Worm (Caenorhabditis elegans) whole organism, L4 larva: ENCODE results near the gene cht-4.

Experiments
- D1046.2 ChIP-seq: fragments of 200-800 bp; sonication (Bioruptor generic); IDR thresholded peaks from 2 replicates; pipeline ENCODE4 v1.3.6; 2022; ENCODE audit warnings: missing genetic modification characterization, missing compliant biosample characterization
- F10B5.3 ChIP-seq: sonication (generic microtip); optimal IDR thresholded peaks from 2 replicates; lab custom pipeline; 2016; ENCODE audit warnings: mild to moderate bottlenecking, missing genetic modification characterization, missing compliant biosample characterization
- F37D6.2 ChIP-seq: sonication (generic microtip); optimal IDR thresholded peaks from 2 replicates; lab custom pipeline; 2016; ENCODE audit warnings: mild to moderate bottlenecking, missing genetic modification characterization, missing compliant biosample characterization
- F49E8.2 ChIP-seq: sonication (generic microtip); optimal IDR thresholded peaks from 2 replicates; lab custom pipeline; 2016; ENCODE audit warnings: missing compliant biosample characterization, mild to moderate bottlenecking, missing genetic modification characterization, borderline replicate concordance
- T26A8.4 ChIP-seq: fragments of 200-800 bp; sonication (Bioruptor generic); IDR thresholded peaks from 2 replicates; pipeline ENCODE4 v1.3.6; 2022; ENCODE audit warnings: missing genetic modification characterization, missing compliant biosample characterization
- Y5F2A.4 ChIP-seq: fragments of 200-800 bp; sonication (Bioruptor generic); optimal IDR thresholded peaks from 2 replicates; lab custom pipeline; 2018; ENCODE audit warnings: mild to moderate bottlenecking, missing genetic modification characterization, missing compliant biosample characterization
- ZK337.2 ChIP-seq: fragments of 200-800 bp; sonication (Bioruptor generic); IDR thresholded peaks from 2 replicates; pipeline ENCODE4 v1.3.6; 2022; ENCODE audit warnings: missing genetic modification reagents, missing genetic modification characterization, missing compliant biosample characterization
- aha-1 ChIP-seq: fragments of 150-350 bp; peaks from one replicate; lab custom pipeline; 2014; ENCODE audit warnings: missing biosample characterization, missing genetic modification characterization
- ama-1 ChIP-seq: fragments of 150-350 bp; optimal IDR thresholded peaks from 2 replicates; lab custom pipeline; 2014; ENCODE audit warnings: inconsistent platforms, mixed read lengths
- attf-4 ChIP-seq: sonication (generic microtip); optimal IDR thresholded peaks from 3 replicates; lab custom pipeline; 2017; ENCODE audit warnings: missing biosample characterization, missing genetic modification characterization
- ceh-28 ChIP-seq: fragments of 150-350 bp; optimal IDR thresholded peaks from 2 replicates; lab custom pipeline; 2014; ENCODE audit warnings: missing biosample characterization, missing genetic modification reagents, missing genetic modification characterization
- ceh-62 ChIP-seq: sonication (generic microtip); optimal IDR thresholded peaks from 2 replicates; lab custom pipeline; 2017; ENCODE audit warnings: missing biosample characterization, missing genetic modification characterization
- cey-2 ChIP-seq: sonication (generic microtip); optimal IDR thresholded peaks from 3 replicates; lab custom pipeline; 2017; ENCODE audit warnings: missing genetic modification characterization, mild to moderate bottlenecking, missing compliant biosample characterization, antibody characterized with exemption, borderline replicate concordance; ENCODE audit not compliant: insufficient read depth
- daf-16 ChIP-seq, 3 experiments: sonication (generic microtip); optimal IDR thresholded peaks; 2 replicates each; lab custom pipeline; 2016 to 2017; ENCODE audit warnings: missing genetic modification characterization in 3 of 3, missing genetic modification reagents in 3 of 3, mild to moderate bottlenecking in 2 of 3, missing compliant biosample characterization in 2 of 3, missing biosample characterization in 1 of 3, moderate library complexity in 1 of 3
- daf-8 ChIP-seq: fragments of 200-800 bp; sonication (Bioruptor generic); IDR thresholded peaks from 2 replicates; pipeline ENCODE4 v1.3.6; 2022; ENCODE audit warnings: missing genetic modification characterization, missing compliant biosample characterization
- dmd-6 ChIP-seq: fragments of 200-800 bp; sonication (Bioruptor generic); IDR thresholded peaks from 2 replicates; pipeline ENCODE4 v1.3.6; 2022; ENCODE audit warnings: missing genetic modification reagents, missing genetic modification characterization, missing compliant biosample characterization
- dmd-8 ChIP-seq: fragments of 200-800 bp; sonication (Bioruptor generic); IDR thresholded peaks from 2 replicates; pipeline ENCODE4 v1.3.6; 2022; ENCODE audit warnings: missing genetic modification characterization, missing compliant biosample characterization
- dmd-9 ChIP-seq: fragments of 200-800 bp; sonication (Bioruptor generic); IDR thresholded peaks from 2 replicates; pipeline ENCODE4 v1.3.6; 2022; ENCODE audit warnings: missing genetic modification reagents, missing genetic modification characterization, missing compliant biosample characterization
- duxl-1 ChIP-seq: sonication (generic microtip); optimal IDR thresholded peaks from 2 replicates; lab custom pipeline; 2016; ENCODE audit warnings: mild to moderate bottlenecking, missing genetic modification characterization, moderate library complexity, missing compliant biosample characterization; ENCODE audit not compliant: poor library complexity
- dve-1 ChIP-seq: sonication (generic microtip); optimal IDR thresholded peaks from 2 replicates; lab custom pipeline; 2017; ENCODE audit warnings: antibody characterized with exemption, mild to moderate bottlenecking, missing genetic modification characterization, missing compliant biosample characterization; ENCODE audit not compliant: insufficient read depth
- gei-8 ChIP-seq: fragments of 200-800 bp; sonication (Bioruptor generic); optimal IDR thresholded peaks from 2 replicates; lab custom pipeline; 2018; ENCODE audit warnings: mild to moderate bottlenecking, missing genetic modification characterization, missing compliant biosample characterization
- hlh-11 ChIP-seq: fragments of 200-800 bp; sonication (Bioruptor generic); optimal IDR thresholded peaks from 2 replicates; lab custom pipeline; 2018; ENCODE audit warnings: mild to moderate bottlenecking, missing genetic modification characterization, missing compliant biosample characterization
- hlh-30 ChIP-seq: sonication (generic microtip); optimal IDR thresholded peaks from 2 replicates; lab custom pipeline; 2017; ENCODE audit warnings: antibody characterized with exemption, mild to moderate bottlenecking, missing genetic modification characterization, missing compliant biosample characterization; ENCODE audit not compliant: insufficient read depth
- jun-1 ChIP-seq: fragments of 150-350 bp; optimal IDR thresholded peaks from 2 replicates; lab custom pipeline; 2014; ENCODE audit warnings: missing biosample characterization, missing genetic modification reagents, missing genetic modification characterization
- lin-29 ChIP-seq: fragments of 200-800 bp; sonication (Bioruptor generic); IDR thresholded peaks from 2 replicates; pipeline ENCODE4 v1.3.6; 2022; ENCODE audit warnings: missing genetic modification reagents, missing genetic modification characterization, missing compliant biosample characterization
- madf-5 ChIP-seq, 2 experiments: fragments of 200-800 bp; sonication (Bioruptor generic); IDR thresholded peaks; 2 replicates each; pipeline ENCODE4 v1.3.6; 2022; ENCODE audit warnings: missing compliant biosample characterization in 2 of 2, missing genetic modification characterization in 2 of 2
- mdt-29 ChIP-seq: fragments of 200-800 bp; sonication (Bioruptor generic); IDR thresholded peaks from 2 replicates; pipeline ENCODE4 v1.3.6; 2022; ENCODE audit warnings: missing genetic modification reagents, missing genetic modification characterization, missing compliant biosample characterization
- mep-1 ChIP-seq: fragments of 150-350 bp; sonication (generic microtip); optimal IDR thresholded peaks from 3 replicates; lab custom pipeline; 2014; ENCODE audit warnings: missing biosample characterization, missing genetic modification characterization
- nhr-102 ChIP-seq: sonication (generic microtip); optimal IDR thresholded peaks from 2 replicates; lab custom pipeline; 2016; ENCODE audit warnings: mild to moderate bottlenecking, missing genetic modification characterization, moderate library complexity, missing compliant biosample characterization
- nhr-111 ChIP-seq: fragments of 200-800 bp; sonication (Bioruptor generic); optimal IDR thresholded peaks from 2 replicates; lab custom pipeline; 2018; ENCODE audit warnings: mild to moderate bottlenecking, missing genetic modification characterization, missing compliant biosample characterization
- nhr-237 ChIP-seq: sonication (generic microtip); optimal IDR thresholded peaks from 2 replicates; lab custom pipeline; 2017; ENCODE audit warnings: missing biosample characterization, missing genetic modification characterization
- nhr-28 ChIP-seq: fragments of 150-350 bp; optimal IDR thresholded peaks from 2 replicates; lab custom pipeline; 2014; ENCODE audit warnings: missing biosample characterization, missing genetic modification characterization
- nhr-41 ChIP-seq: fragments of 200-800 bp; sonication (Bioruptor generic); IDR thresholded peaks from 2 replicates; pipeline ENCODE4 v1.3.6; 2022; ENCODE audit warnings: missing genetic modification reagents, missing genetic modification characterization, missing compliant biosample characterization
- nhr-48 ChIP-seq: sonication (generic microtip); optimal IDR thresholded peaks from 2 replicates; lab custom pipeline; 2016; ENCODE audit warnings: mild to moderate bottlenecking, missing genetic modification characterization, missing compliant biosample characterization
- nhr-6 ChIP-seq: fragments of 150-350 bp; optimal IDR thresholded peaks from 2 replicates; lab custom pipeline; 2014; ENCODE audit warnings: missing biosample characterization, missing genetic modification characterization
- pha-4 ChIP-seq, 2 experiments: fragments of 150-350 bp in 1 of 2; fragments of 200-800 bp in 1 of 2; sonication (Bioruptor generic) in 1 of 2; IDR thresholded peaks in 1 of 2; optimal IDR thresholded peaks in 1 of 2; 2 replicates each; pipeline versions ENCODE4 v1.3.6 to Lab custom; 2014 to 2022; ENCODE audit warnings: missing genetic modification characterization in 2 of 2, missing genetic modification reagents in 2 of 2, missing biosample characterization in 1 of 2, missing compliant biosample characterization in 1 of 2
- pqm-1 ChIP-seq: sonication (generic microtip); optimal IDR thresholded peaks from 2 replicates; lab custom pipeline; 2017; ENCODE audit warnings: missing biosample characterization, missing genetic modification characterization
- snpc-1.2 ChIP-seq: fragments of 200-800 bp; sonication (Bioruptor generic); IDR thresholded peaks from 2 replicates; pipeline ENCODE4 v1.3.6; 2022; ENCODE audit warnings: missing genetic modification reagents, missing genetic modification characterization, missing compliant biosample characterization
- snpc-4 ChIP-seq: fragments of 150-350 bp; optimal IDR thresholded peaks from 2 replicates; lab custom pipeline; 2014; ENCODE audit warnings: missing biosample characterization, missing genetic modification characterization
- unc-62 ChIP-seq, 3 experiments: fragments of 150-350 bp in 1 of 3; sonication (generic microtip); optimal IDR thresholded peaks in 2 of 3; peaks in 1 of 3; 1 replicate in 1 of 3; 2 replicates in 2 of 3; lab custom pipeline; 2014 to 2017; ENCODE audit warnings: missing biosample characterization in 3 of 3, missing genetic modification characterization in 3 of 3, missing genetic modification reagents in 3 of 3, missing genotype in 1 of 3
- vab-7 ChIP-seq: fragments of 200-800 bp; sonication (Bioruptor generic); IDR thresholded peaks from 2 replicates; pipeline ENCODE4 v1.3.6; 2022; ENCODE audit warnings: missing genetic modification reagents, missing genetic modification characterization, missing compliant biosample characterization
- zag-1 ChIP-seq: fragments of 150-350 bp; optimal IDR thresholded peaks from 2 replicates; lab custom pipeline; 2014; ENCODE audit warnings: missing biosample characterization, missing genetic modification characterization
- zfp-2 ChIP-seq: sonication (generic microtip); optimal IDR thresholded peaks from 2 replicates; lab custom pipeline; 2016; ENCODE audit warnings: mild to moderate bottlenecking, missing genetic modification characterization, missing compliant biosample characterization
- zfp-3 ChIP-seq: fragments of 200-800 bp; sonication (Bioruptor generic); conservative IDR thresholded peaks from 2 replicates; pipeline ENCODE4 v1.3.6; 2022; ENCODE audit warnings: missing genetic modification reagents, missing genetic modification characterization, missing compliant biosample characterization
- zip-11 ChIP-seq: fragments of 200-800 bp; sonication (Bioruptor generic); IDR thresholded peaks from 2 replicates; pipeline ENCODE4 v1.3.6; 2022; ENCODE audit warnings: missing genetic modification characterization, missing compliant biosample characterization
- zip-2 ChIP-seq: fragments of 150-350 bp; optimal IDR thresholded peaks from 2 replicates; lab custom pipeline; 2014; ENCODE audit warnings: missing biosample characterization, missing genetic modification characterization
- ztf-11 ChIP-seq: fragments of 150-350 bp; optimal IDR thresholded peaks from 2 replicates; lab custom pipeline; 2014; ENCODE audit warnings: missing biosample characterization, missing genetic modification characterization

Gene cht-4

DNA sequence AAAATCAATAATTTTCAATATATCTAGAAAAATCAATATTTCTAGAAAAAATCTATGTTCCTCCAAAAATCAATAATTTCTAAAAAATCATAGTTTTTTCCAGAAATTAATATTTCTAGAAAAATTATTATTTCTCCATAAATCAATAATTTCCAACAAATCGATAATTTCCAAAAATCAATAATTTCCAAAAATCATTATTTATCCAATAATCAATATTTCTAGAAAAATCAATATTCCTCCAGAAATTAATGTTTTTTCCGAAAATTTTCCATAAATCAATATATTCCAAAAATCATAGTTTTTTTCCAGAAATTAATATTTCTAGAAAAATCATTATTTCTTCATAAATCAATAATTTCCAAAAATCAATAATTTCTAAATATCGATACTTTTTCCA lies 5.8 kb upstream of the cht-4 start:
- peak; percentile 94 for TF ChIP-seq ceh-28 (tag; lab: Kevin White, UChicago)
- no peak for TF ChIP-seq jun-1 (tag; lab: Kevin White, UChicago)

DNA sequence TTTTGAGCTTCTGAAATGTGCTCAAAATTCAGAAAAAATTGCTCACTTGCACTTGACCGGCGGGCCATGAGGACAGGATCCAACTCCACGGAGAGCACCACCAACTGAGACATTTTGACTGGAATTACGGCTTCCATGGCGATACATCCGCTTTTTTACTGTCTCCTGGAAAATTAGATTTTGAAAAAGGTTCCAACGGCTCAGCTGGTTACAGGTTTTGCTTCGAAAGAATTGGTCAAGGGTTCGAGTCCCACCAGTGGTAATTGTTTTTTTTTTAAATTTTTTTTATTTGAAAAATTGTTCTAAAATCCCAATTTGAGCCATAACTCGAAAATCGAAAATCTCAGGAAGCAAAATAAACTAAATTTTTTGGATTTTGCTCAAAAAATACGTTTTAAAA lies 5.1 kb upstream of the cht-4 start:
- no peak for TF ChIP-seq ztf-11 (tag; lab: Kevin White, UChicago)
- TF ChIP-seq F10B5.3, result no peak
- no peak for TF ChIP-seq gei-8
- no peak for TF ChIP-seq dve-1
- TF ChIP-seq aha-1 (tag; lab: Kevin White, UChicago), result peak; percentile 1
- TF ChIP-seq ZK337.2 (GFP tag; lab: Robert Waterston, UW), result no peak
- TF ChIP-seq Y5F2A.4 (GFP tag; lab: Kevin White, UChicago), result no peak

ce11 chrIII:1661031-1661430 lies 3.8 kb upstream of the cht-4 start:
- peak; percentile 22; the same call in 1 of the 2 replicates for TF ChIP-seq dmd-6 (GFP tag; lab: Robert Waterston, UW)
- TF ChIP-seq zag-1, result no peak
- no peak for TF ChIP-seq lin-29 (GFP tag; lab: Robert Waterston, UW)
- no peak for TF ChIP-seq daf-8
- no peak for TF ChIP-seq ceh-62
- TF ChIP-seq zip-2 (tag; lab: Kevin White, UChicago), result no peak
- TF ChIP-seq nhr-41 (GFP tag; lab: Robert Waterston, UW), result no peak
- no peak for TF ChIP-seq hlh-11 (tag; lab: Kevin White, UChicago)
- no peak for TF ChIP-seq cey-2
- no peak for TF ChIP-seq snpc-1.2 (GFP tag; lab: Robert Waterston, UW)
- TF ChIP-seq nhr-6, result no peak
- TF ChIP-seq ztf-11 (tag; lab: Kevin White, UChicago), result no peak
- TF ChIP-seq dve-1, result peak; percentile 0
- TF ChIP-seq zfp-2, result no peak
- no peak for TF ChIP-seq T26A8.4 (GFP tag; lab: Robert Waterston, UW)
- TF ChIP-seq hlh-30, result no peak
- TF ChIP-seq madf-5 (GFP tag; IDR thresholded peaks at IDR 0.05; lab: Robert Waterston, UW), result no peak
- TF ChIP-seq ama-1 (lab: Kevin White, UChicago), result no peak
- TF ChIP-seq zip-11 (GFP tag; lab: Robert Waterston, UW), result no peak
- no peak for TF ChIP-seq vab-7 (GFP tag; lab: Robert Waterston, UW)
- no peak for TF ChIP-seq nhr-102 (tag; lab: Kevin White, UChicago)
- no peak for TF ChIP-seq nhr-237
- TF ChIP-seq attf-4 (tag; lab: Kevin White, UChicago), result no peak
- no peak for TF ChIP-seq F37D6.2
- no peak for TF ChIP-seq pha-4 (GFP tag; IDR thresholded peaks at IDR 0.05; lab: Robert Waterston, UW)
- no peak for TF ChIP-seq pha-4 (tag; optimal IDR thresholded peaks at IDR 0.05; lab: Kevin White, UChicago)
- TF ChIP-seq D1046.2 (GFP tag; lab: Robert Waterston, UW), result no peak
- no peak for TF ChIP-seq dmd-9 (GFP tag; lab: Robert Waterston, UW)
- TF ChIP-seq mep-1 (tag; lab: Kevin White, UChicago), result no peak
- no peak for TF ChIP-seq daf-16 (GFP tag; optimal IDR thresholded peaks at IDR 0.05; lab: Kevin White, UChicago)
- peak; percentile 38 for TF ChIP-seq daf-16 (tag; optimal IDR thresholded peaks at IDR 0.05; lab: Kevin White, UChicago)
- TF ChIP-seq dmd-8 (GFP tag; lab: Robert Waterston, UW), result no peak
- peak; percentile 91 for TF ChIP-seq pqm-1 (tag; lab: Kevin White, UChicago)
- no peak for TF ChIP-seq snpc-4 (tag; lab: Kevin White, UChicago)
- no peak for TF ChIP-seq duxl-1 (tag; lab: Kevin White, UChicago)
- no peak for TF ChIP-seq unc-62 (GFP tag; optimal IDR thresholded peaks at IDR 0.05 in 1 of 2; lab: Kevin White, UChicago)
- TF ChIP-seq unc-62 (tag; optimal IDR thresholded peaks at IDR 0.05; lab: Kevin White, UChicago), result no peak
- no peak for TF ChIP-seq mdt-29 (GFP tag; lab: Robert Waterston, UW)
- no peak for TF ChIP-seq zfp-3
- TF ChIP-seq nhr-111 (GFP tag; lab: Kevin White, UChicago), result no peak
- TF ChIP-seq F49E8.2 (tag; lab: Kevin White, UChicago), result no peak
- peak; percentile 53 for TF ChIP-seq nhr-28 (tag; lab: Kevin White, UChicago)
- TF ChIP-seq nhr-48 (tag; lab: Kevin White, UChicago), result no peak
